Fruit fly (Drosophila melanogaster): Measurements from ENCODE around the gene bdwf.

- no peak for TF ChIP-seq Dll (optimal IDR thresholded peaks at IDR 0.05)
- no peak for TF ChIP-seq EcR (GFP tag; optimal IDR thresholded peaks at IDR 0.05)
- no peak for TF ChIP-seq psq (optimal IDR thresholded peaks at IDR 0.05)
- no peak for TF ChIP-seq usp (GFP tag; optimal IDR thresholded peaks at IDR 0.05)
- TF ChIP-seq pan (optimal IDR thresholded peaks at IDR 0.05), result no peak
Measured at dm6 chr3R:17087977-17088618, 45.2 kb upstream of the bdwf start, which contains the start of gene cal1.

Measured in whole organism.